Worm (Caenorhabditis elegans) whole organism, early embryonic: ENCODE data around the gene C50F4.16.
A peak's percentile ranks its signal among the peaks of the same experiment; 100 is the strongest.

ENCODE experiments used
- F13C5.2 ChIP-seq: sonication (generic microtip); optimal IDR thresholded peaks from 2 replicates; lab custom pipeline; 2017; ENCODE audit warnings: mild to moderate bottlenecking, missing genetic modification characterization, inconsistent platforms, missing compliant biosample characterization
- ama-1 ChIP-seq: fragments of 150-350 bp; optimal IDR thresholded peaks from 2 replicates; lab custom pipeline; 2014
- ceh-36 ChIP-seq: sonication (generic microtip); optimal IDR thresholded peaks from 2 replicates; lab custom pipeline; 2016; ENCODE audit warnings: missing genetic modification characterization, inconsistent platforms, missing compliant biosample characterization
- hmg-4 ChIP-seq: fragments of 200-800 bp; sonication (Bioruptor generic); optimal IDR thresholded peaks from 2 replicates; lab custom pipeline; 2018; ENCODE audit warnings: mild to moderate bottlenecking, missing genetic modification characterization, missing compliant biosample characterization
- pes-1 ChIP-seq: fragments of 200-800 bp; sonication (Bioruptor generic); IDR thresholded peaks from 2 replicates; pipeline ENCODE4 v1.3.6; 2022; ENCODE audit warnings: missing genetic modification reagents, missing genetic modification characterization, missing compliant biosample characterization
- scrt-1 ChIP-seq: fragments of 200-800 bp; sonication (Bioruptor generic); IDR thresholded peaks from 2 replicates; pipeline ENCODE4 v1.3.6; 2022; ENCODE audit warnings: missing genetic modification characterization, missing compliant biosample characterization
- tbx-37 ChIP-seq: fragments of 200-800 bp; sonication (Bioruptor generic); conservative IDR thresholded peaks from 2 replicates; pipeline ENCODE4 v1.3.6; 2022; ENCODE audit warnings: missing genetic modification reagents, missing genetic modification characterization, missing compliant biosample characterization
- tra-4 ChIP-seq: sonication (generic microtip); optimal IDR thresholded peaks from 2 replicates; lab custom pipeline; 2017; ENCODE audit warnings: missing genetic modification characterization, missing compliant biosample characterization

DNA sequence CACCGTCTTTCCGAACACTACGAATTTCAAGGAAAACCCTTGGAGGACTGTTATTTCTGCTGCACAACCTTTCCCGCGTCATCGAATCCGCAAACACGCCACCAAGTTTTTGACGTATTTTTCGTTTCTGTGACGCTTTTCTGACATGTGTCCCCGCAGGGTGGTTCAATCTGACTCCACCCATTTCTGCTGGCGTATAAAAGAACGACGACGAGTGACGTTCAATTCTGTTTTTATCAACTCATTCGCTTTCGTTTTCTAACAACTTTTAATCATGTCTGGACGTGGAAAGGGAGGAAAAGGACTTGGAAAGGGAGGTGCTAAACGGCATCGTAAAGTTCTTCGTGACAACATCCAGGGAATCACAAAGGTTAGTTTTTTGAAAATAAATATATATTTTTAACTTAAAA is 5.5 kb upstream of the C50F4.16 start, which contains the start of gene his-37:
- TF ChIP-seq ama-1 (lab: Kevin White, UChicago) (no peak), tra-4 (tag; lab: Kevin White, UChicago) (peak; percentile 41), scrt-1 (GFP tag; lab: Robert Waterston, UW) (no peak), ceh-36 (tag; lab: Kevin White, UChicago) (no peak), F13C5.2 (tag; lab: Kevin White, UChicago) (peak; percentile 41), tbx-37 (0 out of 2 replicates have a peak, but pooled peaks have one; percentile 34), pes-1 (peak; percentile 53; the same call in 1 of the 2 replicates), hmg-4 (GFP tag; lab: Kevin White, UChicago) (peak; percentile 64)
